Worm (Caenorhabditis elegans): ENCODE data around the gene vha-8.

Gene vha-8

ce11 chrIV:6790438-6791124 lies at the start of gene vha-8, which contains the start of gene C17H12.2 (continued):
- TF ChIP-seq athp-1 (tag; optimal IDR thresholded peaks at IDR 0.05) = peak; percentile 44
- TF ChIP-seq ztf-26 (tag; optimal IDR thresholded peaks at IDR 0.05) = peak; percentile 59
- peak; percentile 34 for TF ChIP-seq unc-62 (GFP tag; optimal IDR thresholded peaks at IDR 0.05)
- TF ChIP-seq ceh-100 (GFP tag; IDR thresholded peaks at IDR 0.05) = 0 out of 2 replicates have a peak, but pooled peaks have one; percentile 21
- no peak for TF ChIP-seq sptf-2 (GFP tag; optimal IDR thresholded peaks at IDR 0.05)
- peak; percentile 96 for TF ChIP-seq attf-5 (GFP tag; optimal IDR thresholded peaks at IDR 0.05)
- peak; percentile 82 for TF ChIP-seq ekl-4 (GFP tag; IDR thresholded peaks at IDR 0.05)
- TF ChIP-seq gei-17 (GFP tag; optimal IDR thresholded peaks at IDR 0.05) = peak; percentile 9
- 0 out of 2 replicates have a peak, but pooled peaks have one; percentile 46 for TF ChIP-seq rcor-1 (GFP tag; IDR thresholded peaks at IDR 0.05)
- TF ChIP-seq chd-7 (tag; optimal IDR thresholded peaks at IDR 0.05) = peak; percentile 46
- TF ChIP-seq mcd-1 (GFP tag; IDR thresholded peaks at IDR 0.05) = peak; percentile 98
- 0 out of 2 replicates have a peak, but pooled peaks have one; percentile 19 for TF ChIP-seq cebp-1 (GFP tag; IDR thresholded peaks at IDR 0.05)
- peak; percentile 83 for TF ChIP-seq cebp-1 (tag; optimal IDR thresholded peaks at IDR 0.05)
- no peak for TF ChIP-seq mxl-1 (tag; optimal IDR thresholded peaks at IDR 0.05)
- TF ChIP-seq C06A6.2 (GFP tag; conservative IDR thresholded peaks at IDR 0.05) = 0 out of 2 replicates have a peak, but pooled peaks have one; percentile 28
- TF ChIP-seq F22D6.2 (tag; optimal IDR thresholded peaks at IDR 0.05) = no peak
- no peak for TF ChIP-seq ama-1 (optimal IDR thresholded peaks at IDR 0.05)
- no peak for TF ChIP-seq ama-1 (GFP tag; optimal IDR thresholded peaks at IDR 0.05)
- peak; percentile 90 for TF ChIP-seq F33H1.4 (GFP tag; IDR thresholded peaks at IDR 0.05)
- TF ChIP-seq F49E8.2 (tag; optimal IDR thresholded peaks at IDR 0.05; ENCODE audit: insufficient read depth) = no peak
- TF ChIP-seq nfyb-1 (GFP tag; IDR thresholded peaks at IDR 0.05) = peak; percentile 73; the same call in 1 of the 2 replicates
- no peak for TF ChIP-seq bed-2 (GFP tag; IDR thresholded peaks at IDR 0.05)
- TF ChIP-seq F10E7.11 (tag; optimal IDR thresholded peaks at IDR 0.05) = no peak
- no peak for TF ChIP-seq F55B11.4 (tag; optimal IDR thresholded peaks at IDR 0.05; ENCODE audit: borderline replicate concordance, insufficient read depth)
- TF ChIP-seq egl-44 (GFP tag; IDR thresholded peaks at IDR 0.05) = 0 out of 2 replicates have a peak, but pooled peaks have one; percentile 51
- TF ChIP-seq K11D2.4 (GFP tag; IDR thresholded peaks at IDR 0.05) = peak; percentile 76; the same call in 1 of the 2 replicates
- peak; percentile 7 for TF ChIP-seq akir-1 (GFP tag; optimal IDR thresholded peaks at IDR 0.05)
- peak; percentile 45 for TF ChIP-seq snpc-4 (GFP tag; optimal IDR thresholded peaks at IDR 0.05)
- TF ChIP-seq snpc-4 (tag; optimal IDR thresholded peaks at IDR 0.05) = peak; percentile 29 to 68 (median 56)
- TF ChIP-seq ets-4 (GFP tag; optimal IDR thresholded peaks at IDR 0.05) = peak; percentile 9
- TF ChIP-seq atf-7 (tag; optimal IDR thresholded peaks at IDR 0.05) = peak; percentile 26
- TF ChIP-seq ztf-18 (tag; optimal IDR thresholded peaks at IDR 0.05) = peak; percentile 39
- TF ChIP-seq mes-4 (tag; optimal IDR thresholded peaks at IDR 0.05) = no peak
- no peak for TF ChIP-seq mel-28 (tag; optimal IDR thresholded peaks at IDR 0.05; ENCODE audit: borderline replicate concordance)
- peak; percentile 48 for TF ChIP-seq tbp1 (GFP tag; optimal IDR thresholded peaks at IDR 0.05)
- TF ChIP-seq zfh-2 (GFP tag; conservative IDR thresholded peaks at IDR 0.05) = peak; percentile 55; the same call in 1 of the 2 replicates
- peak in 1 of 3 experiments; percentile 84 for TF ChIP-seq lin-35 (GFP tag; optimal IDR thresholded peaks at IDR 0.05)
- TF ChIP-seq cebp-2 (GFP tag; IDR thresholded peaks at IDR 0.05) = 0 out of 2 replicates have a peak, but pooled peaks have one; percentile 10

ce11 chrIV:6742159-6742558 lies 48.7 kb upstream of the vha-8 start, which contains the start of gene smg-7:
smg-7 (minus strand) TSS chrIV:6742443.
- 0 out of 2 replicates have a peak, but pooled peaks have one; percentile 23 for TF ChIP-seq nfyb-1 (GFP tag; IDR thresholded peaks at IDR 0.05)
- TF ChIP-seq Y79H2A.3 (GFP tag; conservative IDR thresholded peaks at IDR 0.05) = no peak
- no peak for TF ChIP-seq K11D2.4 (GFP tag; IDR thresholded peaks at IDR 0.05)
- TF ChIP-seq mcd-1 (GFP tag; IDR thresholded peaks at IDR 0.05) = no peak
- 0 out of 2 replicates have a peak, but pooled peaks have one; percentile 38 for TF ChIP-seq Y53G8AR.9 (GFP tag; conservative IDR thresholded peaks at IDR 0.05)
- TF ChIP-seq F55B11.4 (tag; optimal IDR thresholded peaks at IDR 0.05; ENCODE audit: borderline replicate concordance, insufficient read depth) = no peak
- peak; percentile 30; the same call in 1 of the 2 replicates for TF ChIP-seq ekl-4 (GFP tag; IDR thresholded peaks at IDR 0.05)
- 0 out of 2 replicates have a peak, but pooled peaks have one; percentile 53 for TF ChIP-seq madf-3 (GFP tag; IDR thresholded peaks at IDR 0.05)
- TF ChIP-seq F52B5.7 (tag; optimal IDR thresholded peaks at IDR 0.05) = no peak

Data from whole organism, young adult.